Fruit fly (Drosophila melanogaster): Measurements from ENCODE around the gene Rga.

The Rga gene

dm6 chr3R:5601044-5601523 lies 11.8 kb downstream of the Rga start, which contains the start of the genes kra and SecS (continued):
- TF ChIP-seq vfl (GFP tag; optimal IDR thresholded peaks at IDR 0.05) = peak; percentile 8
- peak; percentile 62 for TF ChIP-seq CG3281 (GFP tag; optimal IDR thresholded peaks at IDR 0.05)
- TF ChIP-seq YL-1 (GFP tag; optimal IDR thresholded peaks at IDR 0.05) = peak; percentile 77
- TF ChIP-seq sens (GFP tag) = peak; percentile 92
- TF ChIP-seq CG13287 (GFP tag; IDR thresholded peaks at IDR 0.05; ENCODE audit: partially characterized antibody) = no peak
- TF ChIP-seq Atf3 (GFP tag; optimal IDR thresholded peaks at IDR 0.05) = no peak
- no peak for TF ChIP-seq ci (GFP tag; IDR thresholded peaks at IDR 0.05)
- TF ChIP-seq pros (GFP tag; optimal IDR thresholded peaks at IDR 0.05) = no peak
- TF ChIP-seq TFAM (GFP tag; optimal IDR thresholded peaks at IDR 0.05) = no peak
- TF ChIP-seq ac (GFP tag; optimal IDR thresholded peaks at IDR 0.05) = no peak
- TF ChIP-seq CG12071 (GFP tag; optimal IDR thresholded peaks at IDR 0.05) = peak; percentile 27
- TF ChIP-seq CG1792 (GFP tag; optimal IDR thresholded peaks at IDR 0.05) = peak; percentile 38
- no peak for TF ChIP-seq CG12769 (tag; optimal IDR thresholded peaks at IDR 0.05)
- TF ChIP-seq Meics (GFP tag; optimal IDR thresholded peaks at IDR 0.05) = peak; percentile 53
- TF ChIP-seq CG10959 (GFP tag; IDR thresholded peaks at IDR 0.05) = no peak
- no peak for TF ChIP-seq CG3847 (GFP tag; IDR thresholded peaks at IDR 0.05)
- no peak for TF ChIP-seq CG11695 (GFP tag; IDR thresholded peaks at IDR 0.05)
- peak; percentile 11 for TF ChIP-seq CG5180 (GFP tag; optimal IDR thresholded peaks at IDR 0.05)
- no peak for TF ChIP-seq Abd-B (GFP tag; optimal IDR thresholded peaks at IDR 0.05)
- no peak for TF ChIP-seq CG11696 (GFP tag; IDR thresholded peaks at IDR 0.05)
- peak; percentile 60 for TF ChIP-seq Max (GFP tag; optimal IDR thresholded peaks at IDR 0.05)
- no peak for TF ChIP-seq ken (GFP tag; IDR thresholded peaks at IDR 0.05)
- no peak for TF ChIP-seq sisA (GFP tag; IDR thresholded peaks at IDR 0.05)
- TF ChIP-seq Hand (GFP tag; optimal IDR thresholded peaks at IDR 0.05) = no peak
- peak; percentile 95 for TF ChIP-seq gfzf (GFP tag; optimal IDR thresholded peaks at IDR 0.05)
- TF ChIP-seq MBD-R2 (GFP tag; IDR thresholded peaks at IDR 0.05) = no peak
- peak; percentile 81 for TF ChIP-seq Hmr (GFP tag; optimal IDR thresholded peaks at IDR 0.05)
- peak; percentile 59 for TF ChIP-seq PHDP (tag; optimal IDR thresholded peaks at IDR 0.05)
- TF ChIP-seq Eip74EF (GFP tag; optimal IDR thresholded peaks at IDR 0.05) = no peak
- TF ChIP-seq pzg (GFP tag; optimal IDR thresholded peaks at IDR 0.05) = peak; percentile 93
- TF ChIP-seq CG14441 (GFP tag; IDR thresholded peaks at IDR 0.05) = no peak
- TF ChIP-seq Elba2 (GFP tag; optimal IDR thresholded peaks at IDR 0.05) = peak; percentile 81
- no peak for TF ChIP-seq Trl (optimal IDR thresholded peaks at IDR 0.05)
- TF ChIP-seq Trl (GFP tag; optimal IDR thresholded peaks at IDR 0.05) = peak; percentile 52
- peak; percentile 83 for TF ChIP-seq CG15514 (GFP tag; optimal IDR thresholded peaks at IDR 0.05)
- peak; percentile 37 for TF ChIP-seq sug (tag; optimal IDR thresholded peaks at IDR 0.05)
- TF ChIP-seq Xrp1 (GFP tag; IDR thresholded peaks at IDR 0.05) = no peak
- TF ChIP-seq ems (GFP tag; optimal IDR thresholded peaks at IDR 0.05) = peak; percentile 45
- TF ChIP-seq phol (tag; optimal IDR thresholded peaks at IDR 0.05) = peak; percentile 82
- TF ChIP-seq gce (GFP tag; IDR thresholded peaks at IDR 0.05) = no peak
- TF ChIP-seq CTCF (GFP tag; optimal IDR thresholded peaks at IDR 0.05) = peak; percentile 60
- TF ChIP-seq CG1603 (tag; optimal IDR thresholded peaks at IDR 0.05) = peak; percentile 86
- no peak for TF ChIP-seq Sox102F (GFP tag; optimal IDR thresholded peaks at IDR 0.05)
- no peak for TF ChIP-seq CG8359 (GFP tag; optimal IDR thresholded peaks at IDR 0.05; ENCODE audit: borderline replicate concordance)
- TF ChIP-seq tup (GFP tag; optimal IDR thresholded peaks at IDR 0.05) = peak; percentile 56
- TF ChIP-seq CG42726 (GFP tag; IDR thresholded peaks at IDR 0.05; ENCODE audit: partially characterized antibody) = no peak
- no peak for TF ChIP-seq Gsc (GFP tag; IDR thresholded peaks at IDR 0.05)
- TF ChIP-seq CG14014 (GFP tag; IDR thresholded peaks at IDR 0.05) = no peak
- TF ChIP-seq mld (GFP tag; IDR thresholded peaks at IDR 0.05; ENCODE audit: partially characterized antibody) = no peak
- peak; percentile 54 for TF ChIP-seq bab2 (GFP tag; optimal IDR thresholded peaks at IDR 0.05)
- peak; percentile 4 for TF ChIP-seq D19B (GFP tag; optimal IDR thresholded peaks at IDR 0.05)
- TF ChIP-seq lilli (GFP tag; optimal IDR thresholded peaks at IDR 0.05) = peak; percentile 73

Data from whole organism, embryonic.